Worm (Caenorhabditis elegans) whole organism, late embryonic: ENCODE measurements around the gene kreg-1.

Experiments
- F13H6.1 ChIP-seq: sonication (generic microtip); optimal IDR thresholded peaks from 2 replicates; lab custom pipeline; 2016; ENCODE audit warnings: missing genetic modification characterization, missing compliant biosample characterization
- dve-1 ChIP-seq: sonication (generic microtip); optimal IDR thresholded peaks from 2 replicates; lab custom pipeline; 2017; ENCODE audit warnings: antibody characterized with exemption, mild to moderate bottlenecking, missing genetic modification characterization, missing compliant biosample characterization
- elt-2 ChIP-seq: sonication (generic microtip); optimal IDR thresholded peaks from 2 replicates; lab custom pipeline; 2016; ENCODE audit warnings: missing genetic modification reagents, missing genetic modification characterization, missing compliant biosample characterization
- fkh-10 ChIP-seq: fragments of 150-350 bp; optimal IDR thresholded peaks from 2 replicates; lab custom pipeline; 2014; ENCODE audit warnings: missing biosample characterization, missing genetic modification reagents, missing genetic modification characterization
- fkh-6 ChIP-seq: sonication (generic microtip); optimal IDR thresholded peaks from 2 replicates; lab custom pipeline; 2016; ENCODE audit warnings: missing genetic modification characterization, missing compliant biosample characterization
- hlh-6 ChIP-seq: sonication (generic microtip); optimal IDR thresholded peaks from 2 replicates; lab custom pipeline; 2016; ENCODE audit warnings: missing genotype, missing genetic modification characterization, missing compliant biosample characterization
- pag-3 ChIP-seq: sonication (generic microtip); optimal IDR thresholded peaks from 2 replicates; lab custom pipeline; 2016; ENCODE audit warnings: missing compliant biosample characterization, missing genetic modification characterization, borderline replicate concordance
- pqm-1 ChIP-seq: sonication (generic microtip); optimal IDR thresholded peaks from 2 replicates; lab custom pipeline; 2016; ENCODE audit warnings: missing genetic modification characterization, missing compliant biosample characterization
- ref-2 ChIP-seq: sonication (generic microtip); optimal IDR thresholded peaks from 2 replicates; lab custom pipeline; 2016; ENCODE audit warnings: missing genetic modification characterization, missing compliant biosample characterization
- tbx-2 ChIP-seq: sonication (generic microtip); optimal IDR thresholded peaks from 2 replicates; lab custom pipeline; 2016; ENCODE audit warnings: missing genetic modification characterization, missing compliant biosample characterization
- unc-86 ChIP-seq: sonication (generic microtip); optimal IDR thresholded peaks from 2 replicates; lab custom pipeline; 2016; ENCODE audit warnings: missing genetic modification characterization, missing compliant biosample characterization

ce11 chrX:8660319-8660718 is 49.2 kb upstream of the kreg-1 start, which contains the start of gene rig-1:
- TF ChIP-seq F13H6.1: no peak
- TF ChIP-seq fkh-10 (GFP tag; lab: Kevin White, UChicago): no peak
- no peak for TF ChIP-seq pqm-1 (tag; lab: Kevin White, UChicago)
- TF ChIP-seq elt-2 (tag; lab: Kevin White, UChicago): no peak
- no peak for TF ChIP-seq tbx-2 (tag; lab: Kevin White, UChicago)
- no peak for TF ChIP-seq dve-1
- no peak for TF ChIP-seq hlh-6 (tag; lab: Kevin White, UChicago)
- no peak for TF ChIP-seq unc-86 (tag; lab: Kevin White, UChicago)
- no peak for TF ChIP-seq ref-2
- TF ChIP-seq fkh-6: no peak
- no peak for TF ChIP-seq pag-3 (tag; lab: Kevin White, UChicago)
